Worm (Caenorhabditis elegans) whole organism, L1 larva: ENCODE measurements around the gene Y50D7A.1.

Experiments
- C16A3.4 ChIP-seq: fragments of 150-350 bp; optimal IDR thresholded peaks from 2 replicates; lab custom pipeline; 2014; ENCODE audit warnings: missing biosample characterization, missing genetic modification characterization
- C34B4.2 ChIP-seq: sonication (generic microtip); optimal IDR thresholded peaks from 2 replicates; lab custom pipeline; 2017; ENCODE audit warnings: mild to moderate bottlenecking, missing genetic modification characterization, missing compliant biosample characterization
- F16B12.6 ChIP-seq: fragments of 150-350 bp; optimal IDR thresholded peaks from 2 replicates; lab custom pipeline; 2014; ENCODE audit warnings: missing biosample characterization, missing genetic modification characterization
- Y116A8C.19 ChIP-seq: sonication (generic microtip); optimal IDR thresholded peaks from 2 replicates; lab custom pipeline; 2016; ENCODE audit warnings: missing compliant biosample characterization, missing genetic modification characterization, borderline replicate concordance
- aha-1 ChIP-seq: fragments of 150-350 bp; optimal IDR thresholded peaks from 2 replicates; lab custom pipeline; 2014; ENCODE audit warnings: missing biosample characterization, missing genetic modification characterization
- blmp-1 ChIP-seq: fragments of 150-350 bp; optimal IDR thresholded peaks from 2 replicates; lab custom pipeline; 2014; ENCODE audit warnings: missing biosample characterization, missing genetic modification characterization
- ceh-88 ChIP-seq: fragments of 200-800 bp; sonication (Bioruptor generic); IDR thresholded peaks from 2 replicates; pipeline ENCODE4 v1.3.6; 2022; ENCODE audit warnings: missing genetic modification characterization, missing compliant biosample characterization
- ces-1 ChIP-seq: fragments of 150-350 bp; optimal IDR thresholded peaks from 2 replicates; lab custom pipeline; 2014; ENCODE audit warnings: missing biosample characterization, missing genetic modification reagents, missing genetic modification characterization
- dsc-1 ChIP-seq: sonication (generic microtip); optimal IDR thresholded peaks from 2 replicates; lab custom pipeline; 2016; ENCODE audit warnings: mild to moderate bottlenecking, missing genetic modification characterization, missing compliant biosample characterization
- efl-1 ChIP-seq, 4 experiments: fragments of 150-350 bp; optimal IDR thresholded peaks in 3 of 4; peaks in 1 of 4; 1 replicate in 1 of 4; 2 replicates in 3 of 4; lab custom pipeline; 2014; ENCODE audit warnings: missing biosample characterization in 2 of 4, missing genetic modification characterization in 2 of 4, missing genetic modification reagents in 2 of 4
- efl-3 ChIP-seq: fragments of 200-800 bp; sonication (Bioruptor generic); optimal IDR thresholded peaks from 2 replicates; lab custom pipeline; 2018; ENCODE audit warnings: mild to moderate bottlenecking, missing genetic modification characterization, missing compliant biosample characterization
- egl-13 ChIP-seq: sonication (generic microtip); optimal IDR thresholded peaks from 2 replicates; lab custom pipeline; 2016; ENCODE audit warnings: missing genotype, missing genetic modification reagents, missing genetic modification characterization, missing compliant biosample characterization
- egl-27 ChIP-seq, 2 experiments: fragments of 150-350 bp in 1 of 2; sonication (generic microtip); optimal IDR thresholded peaks; 3 replicates each; lab custom pipeline; 2017 to 2018; ENCODE audit warnings: missing biosample characterization in 2 of 2, missing genetic modification characterization in 2 of 2, missing genetic modification reagents in 2 of 2
- elt-2 ChIP-seq: sonication (generic microtip); optimal IDR thresholded peaks from 2 replicates; lab custom pipeline; 2016; ENCODE audit warnings: missing genetic modification characterization, mild to moderate bottlenecking, inconsistent platforms, missing compliant biosample characterization, missing genetic modification reagents
- elt-3 ChIP-seq, 6 experiments: fragments of 150-350 bp in 1 of 6; sonication (generic microtip); optimal IDR thresholded peaks; 2 replicates each; lab custom pipeline; 2017 to 2018; ENCODE audit warnings: missing biosample characterization in 6 of 6, missing genetic modification characterization in 6 of 6, inconsistent platforms in 1 of 6
- fkh-10 ChIP-seq: sonication (generic microtip); optimal IDR thresholded peaks from 2 replicates; lab custom pipeline; 2017; ENCODE audit warnings: missing biosample characterization, missing genetic modification reagents, missing genetic modification characterization
- fkh-4 ChIP-seq: sonication (generic microtip); optimal IDR thresholded peaks from 2 replicates; lab custom pipeline; 2016; ENCODE audit warnings: missing compliant biosample characterization, missing genetic modification characterization, borderline replicate concordance
- fkh-8 ChIP-seq: sonication (generic microtip); optimal IDR thresholded peaks from 2 replicates; lab custom pipeline; 2016; ENCODE audit warnings: mild to moderate bottlenecking, missing genetic modification characterization, missing compliant biosample characterization
- fos-1 ChIP-seq: fragments of 150-350 bp; optimal IDR thresholded peaks from 2 replicates; lab custom pipeline; 2014; ENCODE audit warnings: missing biosample characterization, missing genetic modification characterization
- grh-1 ChIP-seq: fragments of 200-800 bp; sonication (Bioruptor generic); IDR thresholded peaks from 2 replicates; pipeline ENCODE4 v1.3.6; 2022; ENCODE audit warnings: missing genetic modification reagents, missing genetic modification characterization, missing compliant biosample characterization
- hlh-17 ChIP-seq: fragments of 200-800 bp; sonication (Bioruptor generic); optimal IDR thresholded peaks from 2 replicates; lab custom pipeline; 2018; ENCODE audit warnings: missing genetic modification characterization, mild to moderate bottlenecking, missing compliant biosample characterization, moderate library complexity, borderline replicate concordance
- irx-1 ChIP-seq: sonication (generic microtip); optimal IDR thresholded peaks from 2 replicates; lab custom pipeline; 2016; ENCODE audit warnings: missing genetic modification characterization, missing compliant biosample characterization
- jun-1 ChIP-seq: fragments of 150-350 bp; optimal IDR thresholded peaks from 2 replicates; lab custom pipeline; 2014; ENCODE audit warnings: missing biosample characterization, missing genetic modification reagents, missing genetic modification characterization
- lin-13 ChIP-seq: fragments of 150-350 bp; optimal IDR thresholded peaks from 2 replicates; lab custom pipeline; 2014; ENCODE audit warnings: missing biosample characterization, missing genetic modification reagents, missing genetic modification characterization
- lin-14 ChIP-seq: fragments of 200-800 bp; sonication (Bioruptor generic); optimal IDR thresholded peaks from 2 replicates; lab custom pipeline; 2018; ENCODE audit warnings: mild to moderate bottlenecking, missing genetic modification characterization, moderate library complexity, missing compliant biosample characterization
- lin-15B ChIP-seq: fragments of 150-350 bp; sonication (generic microtip); optimal IDR thresholded peaks from 3 replicates; lab custom pipeline; 2014; ENCODE audit warnings: missing biosample characterization, missing genetic modification characterization
- lin-35 ChIP-seq, 2 experiments: fragments of 150-350 bp; optimal IDR thresholded peaks; 2 replicates each; lab custom pipeline; 2014; ENCODE audit warnings: missing biosample characterization in 2 of 2, missing genetic modification characterization in 2 of 2, missing genetic modification reagents in 2 of 2
- mab-9 ChIP-seq: fragments of 200-800 bp; sonication (Bioruptor generic); IDR thresholded peaks from 2 replicates; pipeline ENCODE4 v1.3.6; 2022; ENCODE audit warnings: missing genetic modification reagents, missing genetic modification characterization, missing compliant biosample characterization
- mdl-1 ChIP-seq, 2 experiments: fragments of 150-350 bp; optimal IDR thresholded peaks; 2 replicates each; lab custom pipeline; 2014 to 2017; ENCODE audit warnings: missing biosample characterization in 2 of 2, missing genetic modification characterization in 2 of 2, inconsistent platforms in 1 of 2
- mef-2 ChIP-seq: fragments of 150-350 bp; optimal IDR thresholded peaks from 2 replicates; lab custom pipeline; 2014; ENCODE audit warnings: missing biosample characterization, missing genetic modification characterization
- mep-1 ChIP-seq: fragments of 150-350 bp; optimal IDR thresholded peaks from 2 replicates; lab custom pipeline; 2014; ENCODE audit warnings: missing biosample characterization, missing genetic modification characterization
- nhr-19 ChIP-seq: fragments of 200-800 bp; sonication (Bioruptor generic); conservative IDR thresholded peaks from 2 replicates; pipeline ENCODE4 v1.3.6; 2022; ENCODE audit warnings: missing genetic modification characterization, missing compliant biosample characterization
- nhr-20 ChIP-seq: sonication (generic microtip); optimal IDR thresholded peaks from 2 replicates; lab custom pipeline; 2016; ENCODE audit warnings: mild to moderate bottlenecking, missing genetic modification characterization, missing compliant biosample characterization
- nhr-237 ChIP-seq: fragments of 150-350 bp; optimal IDR thresholded peaks from 2 replicates; lab custom pipeline; 2014; ENCODE audit warnings: missing biosample characterization, missing genetic modification characterization
- nhr-47 ChIP-seq: sonication (generic microtip); optimal IDR thresholded peaks from 2 replicates; lab custom pipeline; 2016; ENCODE audit warnings: mild to moderate bottlenecking, missing genetic modification characterization, moderate library complexity, missing compliant biosample characterization
- nhr-71 ChIP-seq: sonication (generic microtip); optimal IDR thresholded peaks from 2 replicates; lab custom pipeline; 2016; ENCODE audit warnings: mild to moderate bottlenecking, missing genetic modification characterization, moderate library complexity, missing compliant biosample characterization
- nhr-76 ChIP-seq: sonication (generic microtip); optimal IDR thresholded peaks from 2 replicates; lab custom pipeline; 2017; ENCODE audit warnings: missing biosample characterization, missing genetic modification characterization
- nhr-77 ChIP-seq: fragments of 150-350 bp; optimal IDR thresholded peaks from 2 replicates; lab custom pipeline; 2014; ENCODE audit warnings: missing biosample characterization, missing genetic modification characterization
- nhr-84 ChIP-seq: sonication (generic microtip); optimal IDR thresholded peaks from 2 replicates; lab custom pipeline; 2017; ENCODE audit warnings: missing biosample characterization, missing genetic modification characterization
- nhr-85 ChIP-seq: sonication (generic microtip); peaks from one replicate; lab custom pipeline; 2016; ENCODE audit warnings: missing genetic modification characterization, inconsistent platforms, missing compliant biosample characterization
- pax-3 ChIP-seq: fragments of 200-800 bp; sonication (Bioruptor generic); optimal IDR thresholded peaks from 2 replicates; lab custom pipeline; 2018; ENCODE audit warnings: mild to moderate bottlenecking, missing genetic modification characterization, moderate library complexity, missing compliant biosample characterization
- sptf-1 ChIP-seq: fragments of 150-350 bp; optimal IDR thresholded peaks from 2 replicates; lab custom pipeline; 2014; ENCODE audit warnings: missing biosample characterization, missing genetic modification characterization
- tbx-2 ChIP-seq: sonication (generic microtip); optimal IDR thresholded peaks from 2 replicates; lab custom pipeline; 2016; ENCODE audit warnings: missing genetic modification characterization, missing compliant biosample characterization
- unc-30 ChIP-seq: sonication (generic microtip); optimal IDR thresholded peaks from 2 replicates; lab custom pipeline; 2017; ENCODE audit warnings: missing biosample characterization, missing genetic modification characterization
- unc-62 ChIP-seq: fragments of 150-350 bp; optimal IDR thresholded peaks from 2 replicates; lab custom pipeline; 2014; ENCODE audit warnings: missing biosample characterization, missing genetic modification reagents, missing genetic modification characterization
- unc-98 ChIP-seq: fragments of 200-800 bp; sonication (Bioruptor generic); IDR thresholded peaks from 2 replicates; pipeline ENCODE4 v1.3.6; 2022; ENCODE audit warnings: missing genetic modification characterization, missing compliant biosample characterization
- vab-15 ChIP-seq: sonication (generic microtip); optimal IDR thresholded peaks from 2 replicates; lab custom pipeline; 2017; ENCODE audit warnings: missing genotype, mild to moderate bottlenecking, missing genetic modification characterization, missing compliant biosample characterization
- zip-4 ChIP-seq: fragments of 200-800 bp; sonication (Bioruptor generic); optimal IDR thresholded peaks from 2 replicates; lab custom pipeline; 2018; ENCODE audit warnings: mild to moderate bottlenecking, missing genetic modification characterization, moderate library complexity, missing compliant biosample characterization
- ztf-11 ChIP-seq, 2 experiments: sonication (generic microtip); optimal IDR thresholded peaks; 2 replicates each; lab custom pipeline; 2016 to 2017; ENCODE audit warnings: missing genetic modification characterization in 2 of 2, missing biosample characterization in 1 of 2, missing compliant biosample characterization in 1 of 2

The Y50D7A.1 gene

ce11 chrIII:349511-350165 lies 57.2 kb downstream of the Y50D7A.1 start (continued):
- TF ChIP-seq unc-62: no peak
- peak; percentile 71 for TF ChIP-seq lin-13 (GFP tag; lab: Kevin White, UChicago)
- peak; percentile 84 for TF ChIP-seq mep-1 (tag; lab: Kevin White, UChicago)
- TF ChIP-seq fkh-4 (tag; lab: Kevin White, UChicago): peak; percentile 50
- peak; percentile 47 for TF ChIP-seq C16A3.4 (tag; lab: Kevin White, UChicago)
- TF ChIP-seq fkh-10 (GFP tag; lab: Kevin White, UChicago): peak; percentile 91
- no peak for TF ChIP-seq sptf-1 (tag; lab: Kevin White, UChicago)
- peak; percentile 19 for TF ChIP-seq lin-15B (tag; lab: Kevin White, UChicago)
- TF ChIP-seq nhr-85 (tag; lab: Kevin White, UChicago): peak; percentile 98
- no peak for TF ChIP-seq blmp-1 (tag; lab: Kevin White, UChicago)
- TF ChIP-seq hlh-17 (GFP tag; lab: Kevin White, UChicago): no peak
- TF ChIP-seq aha-1 (tag; lab: Kevin White, UChicago): peak; percentile 69
- peak; percentile 97 for TF ChIP-seq egl-13 (tag; lab: Kevin White, UChicago)
- peak; percentile 79 for TF ChIP-seq elt-2 (tag; lab: Kevin White, UChicago)
- peak; percentile 8 for TF ChIP-seq Y116A8C.19
- TF ChIP-seq nhr-20: peak; percentile 98
- TF ChIP-seq grh-1 (GFP tag; lab: Robert Waterston, UW): peak; percentile 80
- TF ChIP-seq nhr-71 (tag; lab: Kevin White, UChicago): peak; percentile 99
- TF ChIP-seq irx-1 (tag; lab: Kevin White, UChicago): peak; percentile 93
- peak; percentile 8 for TF ChIP-seq efl-3 (GFP tag; lab: Kevin White, UChicago)
- peak; percentile 97 for TF ChIP-seq nhr-47
- peak; percentile 91 for TF ChIP-seq nhr-19
- TF ChIP-seq lin-14: peak; percentile 99
- TF ChIP-seq ces-1 (GFP tag; lab: Kevin White, UChicago): no peak
- TF ChIP-seq dsc-1 (tag; lab: Kevin White, UChicago): peak; percentile 94
- peak in 1 of 2 experiments; percentile 51 for TF ChIP-seq egl-27 (tag; optimal IDR thresholded peaks at IDR 0.05; lab: Kevin White, UChicago)
- peak; percentile 86 for TF ChIP-seq mef-2 (tag; lab: Kevin White, UChicago)
- TF ChIP-seq nhr-237 (tag; lab: Kevin White, UChicago): peak; percentile 75
- peak; percentile 92 for TF ChIP-seq mab-9
- peak; percentile 25 for TF ChIP-seq C34B4.2 (tag; lab: Kevin White, UChicago)
- no peak for TF ChIP-seq vab-15 (tag; lab: Kevin White, UChicago)
- peak; percentile 99 for TF ChIP-seq fkh-8 (tag; lab: Kevin White, UChicago)
- peak in 1 of 2 experiments; percentile 86 for TF ChIP-seq ztf-11 (tag; optimal IDR thresholded peaks at IDR 0.05; lab: Kevin White, UChicago)
- TF ChIP-seq unc-30: no peak
- TF ChIP-seq jun-1: peak; percentile 72
- peak; percentile 17 for TF ChIP-seq F16B12.6 (tag; lab: Kevin White, UChicago)
- TF ChIP-seq nhr-84 (tag; lab: Kevin White, UChicago): no peak
- TF ChIP-seq nhr-76: peak; percentile 56
- peak; percentile 86 for TF ChIP-seq ceh-88 (GFP tag; lab: Robert Waterston, UW)
- TF ChIP-seq unc-98: 0 out of 2 replicates have a peak, but pooled peaks have one; percentile 39

ce11 chrIII:351860-352456 lies 59.5 kb downstream of the Y50D7A.1 start:
- TF ChIP-seq lin-35 (GFP tag; optimal IDR thresholded peaks at IDR 0.05; lab: Kevin White, UChicago) (no peak), nhr-85 (tag; lab: Kevin White, UChicago) (peak; percentile 93), lin-13 (GFP tag; lab: Kevin White, UChicago) (no peak), blmp-1 (tag; lab: Kevin White, UChicago) (peak; percentile 91), efl-1 (optimal IDR thresholded peaks at IDR 0.05; lab: Kevin White, UChicago) (peak; percentile 31 to 37), efl-1 (GFP tag; optimal IDR thresholded peaks at IDR 0.05 in 1 of 2; lab: Kevin White, UChicago) (peak in 1 of 2 experiments; percentile 94), fos-1 (tag; lab: Kevin White, UChicago) (no peak), pax-3 (no peak), unc-30 (no peak), efl-3 (GFP tag; lab: Kevin White, UChicago) (no peak), mdl-1 (tag; optimal IDR thresholded peaks at IDR 0.05; lab: Kevin White, UChicago) (no peak), unc-98 (no peak), F16B12.6 (tag; lab: Kevin White, UChicago) (no peak), nhr-77 (tag; lab: Kevin White, UChicago) (no peak), egl-13 (tag; lab: Kevin White, UChicago) (no peak), zip-4 (GFP tag; lab: Kevin White, UChicago) (no peak), tbx-2 (tag; lab: Kevin White, UChicago) (no peak), elt-3 (tag; optimal IDR thresholded peaks at IDR 0.05; lab: Kevin White, UChicago) (no peak), grh-1 (GFP tag; lab: Robert Waterston, UW) (no peak; the same call in 1 of the 2 replicates)
